Worm (Caenorhabditis elegans): Measurements from ENCODE around the gene K08D9.4.

DNA sequence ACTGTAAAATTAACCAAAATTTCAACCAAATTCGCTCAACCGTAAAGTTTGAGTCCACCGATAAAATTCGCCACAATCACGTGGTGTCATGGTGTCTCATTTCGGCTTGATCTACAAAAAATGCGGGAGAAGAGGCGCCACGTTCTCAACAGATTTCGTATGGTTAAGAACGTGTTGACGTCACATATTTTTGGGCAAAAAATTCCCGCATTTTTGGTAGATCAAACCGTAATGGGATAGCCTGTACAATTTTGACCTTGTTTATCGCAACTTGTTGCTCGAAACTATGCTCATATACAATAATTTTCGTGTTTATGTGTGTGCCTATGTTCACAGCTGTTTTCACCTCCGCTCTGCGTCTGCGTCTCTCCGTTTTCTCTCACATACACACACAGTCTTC lies 8.7 kb upstream of the K08D9.4 start:
- TF ChIP-seq T22C8.4 (GFP tag; IDR thresholded peaks at IDR 0.05): no peak
- no peak for TF ChIP-seq med-1 (GFP tag; optimal IDR thresholded peaks at IDR 0.05; ENCODE audit: insufficient read depth)
- TF ChIP-seq flt-1 (GFP tag; IDR thresholded peaks at IDR 0.05): no peak
- TF ChIP-seq ref-1 (GFP tag; conservative IDR thresholded peaks at IDR 0.05): no peak

Measured in whole organism, midembryonic.